Fruit fly (Drosophila melanogaster) S2 (cell line): ENCODE data around the gene RhoGAP68F.

Source experiments
- CG8478 ChIP-seq: fragments of >200 bp; optimal IDR thresholded peaks from 2 replicates; lab custom pipeline; 2018
- CTCF ChIP-seq, 2 experiments: fragments of >200 bp; optimal IDR thresholded peaks; 2 replicates each; lab custom pipeline; 2018

DNA sequence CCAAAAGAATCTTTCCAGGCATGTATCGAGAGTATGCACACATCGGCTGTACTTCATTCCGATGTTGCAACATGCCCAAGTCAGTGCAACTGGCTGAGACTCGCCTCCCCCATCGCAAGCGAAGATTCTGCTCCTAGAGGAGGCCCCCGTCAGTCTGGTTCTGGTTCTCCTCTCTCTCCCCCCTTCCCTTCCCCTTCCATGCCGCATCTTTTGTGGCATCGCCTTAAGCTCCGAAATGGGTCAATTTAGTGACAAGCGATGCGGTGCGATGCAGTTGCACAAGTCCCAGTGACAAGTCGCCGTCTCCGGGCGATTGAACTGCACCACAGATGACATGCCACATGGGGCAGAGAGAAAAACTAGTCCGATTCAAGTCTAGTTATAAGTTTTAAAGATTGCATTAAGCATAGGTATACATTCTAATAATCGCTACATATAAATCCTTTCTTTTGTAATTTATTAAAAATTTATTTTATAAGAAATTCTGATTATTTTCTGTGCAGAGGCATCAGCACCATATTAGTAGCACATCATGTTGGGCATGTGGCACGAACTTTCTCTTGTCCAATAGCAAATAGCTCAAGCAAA lies 29.5 kb upstream of the RhoGAP68F start:
- no peak for TF ChIP-seq CG8478 (lab: Kevin White, UChicago)
- TF ChIP-seq CTCF (optimal IDR thresholded peaks at IDR 0.05; lab: Kevin White, UChicago), result no peak
